Fruit fly (Drosophila melanogaster) whole organism, embryonic: Measurements from ENCODE around the gene hgo.

Source experiments
- Ada2b ChIP-seq: fragments of 200-800 bp; sonication (Bioruptor generic); IDR thresholded peaks from 2 replicates; pipeline ENCODE4 v1.3.6; 2022; ENCODE audit warnings: missing biosample characterization, missing genetic modification characterization
- Atf6 ChIP-seq: fragments of 200-800 bp; sonication (Bioruptor generic); IDR thresholded peaks from 2 replicates; pipeline ENCODE4 v1.3.6; 2022; ENCODE audit warnings: missing biosample characterization, missing genetic modification characterization
- Bgb ChIP-seq: fragments of 200-800 bp; sonication (Bioruptor generic); IDR thresholded peaks from 2 replicates; pipeline ENCODE4 v1.3.6; 2022; ENCODE audit warnings: missing biosample characterization, missing genetic modification characterization; ENCODE audit not compliant: partially characterized antibody
- CG10431 ChIP-seq: fragments of 200-800 bp; sonication (Bioruptor generic); optimal IDR thresholded peaks from 3 replicates; lab custom pipeline; 2018; ENCODE audit warnings: missing biosample characterization, mild to moderate bottlenecking, missing genetic modification characterization
- CG13287 ChIP-seq: fragments of 200-800 bp; sonication (Bioruptor generic); IDR thresholded peaks from 2 replicates; pipeline ENCODE4 v1.3.6; 2022; ENCODE audit warnings: missing biosample characterization, missing genetic modification characterization; ENCODE audit not compliant: partially characterized antibody
- CG15011 ChIP-seq: fragments of 200-800 bp; sonication (Bioruptor generic); optimal IDR thresholded peaks from 3 replicates; lab custom pipeline; 2018; ENCODE audit warnings: missing biosample characterization, mild to moderate bottlenecking, missing genetic modification characterization
- CG15696 ChIP-seq: fragments of 200-800 bp; sonication (Bioruptor generic); optimal IDR thresholded peaks from 2 replicates; lab custom pipeline; 2019; ENCODE audit warnings: missing biosample characterization, mild to moderate bottlenecking, missing genetic modification characterization, moderate library complexity
- CG16813 ChIP-seq: fragments of 200-800 bp; sonication (Bioruptor generic); IDR thresholded peaks from 3 replicates; pipeline ENCODE4 v1.3.6; 2022; ENCODE audit warnings: missing biosample characterization, missing genetic modification characterization; ENCODE audit not compliant: partially characterized antibody
- CG17568 ChIP-seq: fragments of 200-800 bp; sonication (Bioruptor generic); optimal IDR thresholded peaks from 2 replicates; lab custom pipeline; 2018; ENCODE audit warnings: missing biosample characterization, mild to moderate bottlenecking, missing genetic modification characterization, moderate library complexity
- CG1792 ChIP-seq: fragments of 200-800 bp; sonication (Bioruptor generic); optimal IDR thresholded peaks from 2 replicates; lab custom pipeline; 2016; ENCODE audit warnings: missing biosample characterization, missing genetic modification characterization
- CG30431 ChIP-seq: fragments of 200-800 bp; sonication (Bioruptor generic); optimal IDR thresholded peaks from 2 replicates; lab custom pipeline; 2017; ENCODE audit warnings: missing biosample characterization, missing genetic modification characterization
- CG31224 ChIP-seq: fragments of 200-800 bp; sonication (Bioruptor generic); IDR thresholded peaks from 2 replicates; pipeline ENCODE4 v1.3.6; 2022; ENCODE audit warnings: missing biosample characterization, missing genetic modification characterization
- CG3281 ChIP-seq: fragments of 200-800 bp; sonication (Bioruptor generic); optimal IDR thresholded peaks from 3 replicates; lab custom pipeline; 2017; ENCODE audit warnings: missing biosample characterization, mild to moderate bottlenecking, missing genetic modification characterization
- CG34224 ChIP-seq: fragments of 200-800 bp; sonication (Bioruptor generic); IDR thresholded peaks from 3 replicates; pipeline ENCODE4 v1.3.6; 2022; ENCODE audit warnings: missing biosample characterization, missing genetic modification characterization; ENCODE audit not compliant: partially characterized antibody
- CG34376 ChIP-seq: fragments of 200-800 bp; sonication (Bioruptor generic); optimal IDR thresholded peaks from 2 replicates; lab custom pipeline; 2018; ENCODE audit warnings: missing biosample characterization, mild to moderate bottlenecking, missing genetic modification characterization
- CG4282 ChIP-seq: fragments of 200-800 bp; sonication (Bioruptor generic); optimal IDR thresholded peaks from 2 replicates; lab custom pipeline; 2016; ENCODE audit warnings: missing biosample characterization, missing genetic modification characterization
- CG4424 ChIP-seq: fragments of 200-800 bp; sonication (Bioruptor generic); optimal IDR thresholded peaks from 3 replicates; lab custom pipeline; 2016; ENCODE audit warnings: missing biosample characterization, missing genetic modification characterization
- CG4820 ChIP-seq: fragments of 200-800 bp; sonication (Bioruptor generic); optimal IDR thresholded peaks from 3 replicates; lab custom pipeline; 2016; ENCODE audit warnings: missing biosample characterization, missing genetic modification characterization
- CG6683 ChIP-seq: fragments of 200-800 bp; sonication (Bioruptor generic); optimal IDR thresholded peaks from 2 replicates; lab custom pipeline; 2017; ENCODE audit warnings: missing biosample characterization, mild to moderate bottlenecking, missing genetic modification characterization, missing genetic modification reagents
- CG7745 ChIP-seq: fragments of 200-800 bp; sonication (Bioruptor generic); optimal IDR thresholded peaks from 2 replicates; lab custom pipeline; 2018; ENCODE audit warnings: missing biosample characterization, mild to moderate bottlenecking, missing genetic modification characterization, moderate library complexity
- CG8388 ChIP-seq: fragments of 200-800 bp; sonication (Bioruptor generic); optimal IDR thresholded peaks from 2 replicates; lab custom pipeline; 2019; ENCODE audit warnings: missing biosample characterization, mild to moderate bottlenecking, missing genetic modification characterization, moderate library complexity
- CG9876 ChIP-seq: fragments of 200-800 bp; sonication (Bioruptor generic); optimal IDR thresholded peaks from 2 replicates; lab custom pipeline; 2016; ENCODE audit warnings: missing biosample characterization, missing genetic modification characterization
- Camta ChIP-seq: fragments of 200-800 bp; sonication (Bioruptor generic); optimal IDR thresholded peaks from 2 replicates; lab custom pipeline; 2016; ENCODE audit warnings: missing biosample characterization, missing genetic modification characterization
- D19B ChIP-seq: fragments of 200-800 bp; sonication (Bioruptor generic); optimal IDR thresholded peaks from 2 replicates; lab custom pipeline; 2017; ENCODE audit warnings: missing biosample characterization, mild to moderate bottlenecking, missing genetic modification characterization
- Doc3 ChIP-seq: fragments of 200-800 bp; sonication (Bioruptor generic); IDR thresholded peaks from 3 replicates; pipeline ENCODE4 v1.3.6; 2022; ENCODE audit warnings: missing biosample characterization, missing genetic modification characterization; ENCODE audit not compliant: partially characterized antibody
- Elba2 ChIP-seq: fragments of 200-800 bp; sonication (Bioruptor generic); optimal IDR thresholded peaks from 3 replicates; lab custom pipeline; 2016; ENCODE audit warnings: missing biosample characterization, missing genetic modification characterization
- Ets65A ChIP-seq: fragments of 200-800 bp; sonication (Bioruptor generic); peaks from one replicate; lab custom pipeline; 2016; ENCODE audit warnings: missing biosample characterization, missing genetic modification characterization
- Gug ChIP-seq: fragments of 200-800 bp; sonication (Bioruptor generic); IDR thresholded peaks from 4 replicates; pipeline ENCODE4 v1.3.6; 2022; ENCODE audit warnings: missing biosample characterization, missing genetic modification characterization
- Nf-YC ChIP-seq: fragments of 200-800 bp; optimal IDR thresholded peaks from 3 replicates; lab custom pipeline; 2019; ENCODE audit warnings: missing biosample characterization, mild to moderate bottlenecking, missing genetic modification characterization, moderate library complexity
- Oli ChIP-seq: fragments of 200-800 bp; sonication (Bioruptor generic); optimal IDR thresholded peaks from 2 replicates; lab custom pipeline; 2018; ENCODE audit warnings: missing biosample characterization, mild to moderate bottlenecking, missing genetic modification characterization, moderate library complexity
- Rx ChIP-seq: fragments of 200-800 bp; sonication (Bioruptor generic); IDR thresholded peaks from 2 replicates; pipeline ENCODE4 v1.3.6; 2022; ENCODE audit warnings: missing biosample characterization, missing genetic modification characterization
- Sox102F ChIP-seq: fragments of 200-800 bp; sonication (Bioruptor generic); optimal IDR thresholded peaks from 2 replicates; lab custom pipeline; 2018; ENCODE audit warnings: missing biosample characterization, mild to moderate bottlenecking, missing genetic modification characterization, moderate library complexity
- Sry-δ ChIP-seq: fragments of 200-800 bp; sonication (Bioruptor generic); optimal IDR thresholded peaks from 2 replicates; lab custom pipeline; 2016; ENCODE audit warnings: missing biosample characterization, missing genetic modification characterization
- Taf1 ChIP-seq: fragments of 200-800 bp; sonication (Bioruptor generic); IDR thresholded peaks from 2 replicates; pipeline ENCODE4 v1.3.6; 2022; ENCODE audit warnings: missing biosample characterization, missing genetic modification characterization
- aop ChIP-seq: fragments of 200-800 bp; sonication (Bioruptor generic); IDR thresholded peaks from 2 replicates; pipeline ENCODE4 v1.3.6; 2022; ENCODE audit warnings: missing biosample characterization, missing genetic modification characterization
- dati ChIP-seq: fragments of 200-800 bp; sonication (Bioruptor generic); IDR thresholded peaks from 2 replicates; pipeline ENCODE4 v1.3.6; 2022; ENCODE audit warnings: missing biosample characterization, missing genetic modification characterization
- ems ChIP-seq: fragments of 200-800 bp; sonication (Bioruptor generic); optimal IDR thresholded peaks from 3 replicates; lab custom pipeline; 2016; ENCODE audit warnings: missing biosample characterization, missing genetic modification characterization
- en ChIP-seq: fragments of 200-800 bp; sonication (Bioruptor generic); optimal IDR thresholded peaks from 2 replicates; lab custom pipeline; 2016; ENCODE audit warnings: missing biosample characterization, missing genetic modification characterization
- gfzf ChIP-seq: fragments of 200-800 bp; sonication (Bioruptor generic); optimal IDR thresholded peaks from 2 replicates; lab custom pipeline; 2016; ENCODE audit warnings: missing biosample characterization, mild to moderate bottlenecking, missing genetic modification characterization, moderate library complexity
- ham ChIP-seq: fragments of 200-800 bp; sonication (Bioruptor generic); IDR thresholded peaks from 2 replicates; pipeline ENCODE4 v1.3.6; 2022; ENCODE audit warnings: missing biosample characterization, missing genetic modification characterization
- ind ChIP-seq: fragments of 200-800 bp; sonication (Bioruptor generic); optimal IDR thresholded peaks from 3 replicates; lab custom pipeline; 2016; ENCODE audit warnings: missing biosample characterization, missing genetic modification characterization
- lov ChIP-seq, 2 experiments: fragments of 200-800 bp in 1 of 2; fragments of >200 bp in 1 of 2; sonication (Bioruptor generic) in 1 of 2; IDR thresholded peaks in 1 of 2; optimal IDR thresholded peaks in 1 of 2; 2 replicates in 1 of 2; 3 replicates in 1 of 2; pipeline versions ENCODE4 v1.3.6 to Lab custom; 2017 to 2022; ENCODE audit warnings: missing biosample characterization in 1 of 2, missing genetic modification characterization in 1 of 2
- nmo ChIP-seq: fragments of 200-800 bp; sonication (Bioruptor generic); optimal IDR thresholded peaks from 2 replicates; lab custom pipeline; 2018; ENCODE audit warnings: missing biosample characterization, mild to moderate bottlenecking, missing genetic modification characterization, moderate library complexity
- pb ChIP-seq: fragments of 200-800 bp; sonication (Bioruptor generic); optimal IDR thresholded peaks from 3 replicates; lab custom pipeline; 2016; ENCODE audit warnings: missing biosample characterization, missing genetic modification characterization
- phol ChIP-seq: fragments of 200-800 bp; sonication (Bioruptor generic); optimal IDR thresholded peaks from 3 replicates; lab custom pipeline; 2018; ENCODE audit warnings: missing biosample characterization, mild to moderate bottlenecking, missing genetic modification characterization, moderate library complexity
- ranshi ChIP-seq: fragments of 200-800 bp; sonication (Bioruptor generic); IDR thresholded peaks from 2 replicates; pipeline ENCODE4 v1.3.6; 2022; ENCODE audit warnings: missing biosample characterization, missing genetic modification characterization
- salm ChIP-seq: fragments of 200-800 bp; sonication (Bioruptor generic); optimal IDR thresholded peaks from 2 replicates; lab custom pipeline; 2018; ENCODE audit warnings: missing biosample characterization, mild to moderate bottlenecking, missing genetic modification characterization
- ssp ChIP-seq: fragments of 200-800 bp; sonication (Bioruptor generic); IDR thresholded peaks from 2 replicates; pipeline ENCODE4 v1.3.6; 2022; ENCODE audit warnings: missing biosample characterization, missing genetic modification characterization
- vfl ChIP-seq: fragments of 200-800 bp; sonication (Bioruptor generic); optimal IDR thresholded peaks from 2 replicates; lab custom pipeline; 2016; ENCODE audit warnings: missing biosample characterization, missing genetic modification characterization
- z ChIP-seq: fragments of 200-800 bp; sonication (Bioruptor generic); IDR thresholded peaks from 3 replicates; pipeline ENCODE4 v1.3.6; 2022; ENCODE audit warnings: missing biosample characterization, missing genetic modification characterization

hgo gene

dm6 chr2L:11113011-11113528 is 23.1 kb upstream of the hgo start, which contains the start of gene Idua (continued):
- TF ChIP-seq Doc3 (GFP tag; lab: Robert Waterston, UW) (no peak), CG15011 (GFP tag; lab: Kevin White, UChicago) (peak; percentile 52), nmo (GFP tag; lab: Kevin White, UChicago) (peak; percentile 77), Sox102F (GFP tag; lab: Kevin White, UChicago) (no peak), CG7745 (no peak), Sry-δ (GFP tag; lab: Kevin White, UChicago) (no peak), CG10431 (no peak), CG34376 (GFP tag; lab: Kevin White, UChicago) (peak; percentile 75), CG4424 (GFP tag; lab: Kevin White, UChicago) (peak; percentile 68), Taf1 (GFP tag; lab: Robert Waterston, UW) (no peak), CG4282 (GFP tag; lab: Kevin White, UChicago) (no peak), ranshi (0 out of 2 replicates have a peak, but pooled peaks have one; percentile 18), CG3281 (peak; percentile 82), ssp (GFP tag; lab: Robert Waterston, UW) (no peak), CG9876 (GFP tag; lab: Kevin White, UChicago) (no peak), CG34224 (GFP tag; lab: Robert Waterston, UW) (no peak), Gug (GFP tag; lab: Robert Waterston, UW) (peak; percentile 69), CG31224 (GFP tag; lab: Robert Waterston, UW) (0 out of 2 replicates have a peak, but pooled peaks have one; percentile 30), CG4820 (GFP tag; lab: Kevin White, UChicago) (peak; percentile 52), CG1792 (GFP tag; lab: Kevin White, UChicago) (no peak), D19B (GFP tag; lab: Kevin White, UChicago) (peak; percentile 33), Ada2b (GFP tag; lab: Robert Waterston, UW) (peak; percentile 53; the same call in 1 of the 2 replicates), ham (no peak), salm (tag; lab: Kevin White, UChicago) (no peak), ems (no peak), ind (peak; percentile 61), CG17568 (GFP tag; lab: Kevin White, UChicago) (no peak), Elba2 (GFP tag; lab: Kevin White, UChicago) (no peak), Oli (tag; lab: Kevin White, UChicago) (peak; percentile 78), pb (GFP tag; lab: Kevin White, UChicago) (no peak), CG13287 (GFP tag; lab: Robert Waterston, UW) (no peak), CG16813 (GFP tag; lab: Robert Waterston, UW) (no peak), gfzf (GFP tag; lab: Kevin White, UChicago) (no peak), CG6683 (GFP tag; lab: Kevin White, UChicago) (peak; percentile 76), Ets65A (peak; percentile 90), aop (GFP tag; lab: Robert Waterston, UW) (no peak), Nf-YC (tag; lab: Kevin White, UChicago) (no peak), z (no peak), CG30431 (GFP tag; lab: Kevin White, UChicago) (no peak), CG15696 (tag; lab: Kevin White, UChicago) (no peak), Rx (GFP tag; lab: Robert Waterston, UW) (peak; percentile 22; the same call in 1 of the 2 replicates), Camta (GFP tag; lab: Kevin White, UChicago) (no peak), lov (optimal IDR thresholded peaks at IDR 0.05; lab: Kevin White, UChicago) (no peak), lov (GFP tag; IDR thresholded peaks at IDR 0.05; lab: Robert Waterston, UW) (no peak), dati (GFP tag; lab: Robert Waterston, UW) (no peak), phol (tag; lab: Kevin White, UChicago) (peak; percentile 72), CG8388 (no peak), en (no peak), Bgb (GFP tag; lab: Robert Waterston, UW) (no peak), Atf6 (peak; percentile 75), vfl (GFP tag; lab: Kevin White, UChicago) (peak; percentile 32)
